Fruit fly (Drosophila melanogaster): ENCODE measurements around the gene Acsf2.
A peak's percentile ranks its signal among the peaks of the same experiment; 100 is the strongest.

Gene Acsf2

dm6 chr2L:5300785-5301616 lies 41.0 kb downstream of the Acsf2 start (continued):
- TF ChIP-seq sc (optimal IDR thresholded peaks at IDR 0.05) (no peak), sc (GFP tag; optimal IDR thresholded peaks at IDR 0.05) (no peak), CG2199 (GFP tag; IDR thresholded peaks at IDR 0.05) (no peak), dan (GFP tag; IDR thresholded peaks at IDR 0.05) (no peak), CG12659 (GFP tag; optimal IDR thresholded peaks at IDR 0.05) (no peak), CG10274 (GFP tag; optimal IDR thresholded peaks at IDR 0.05) (no peak), E2f1 (GFP tag; IDR thresholded peaks at IDR 0.05) (no peak; the same call in 1 of the 2 replicates), CG1832 (GFP tag; optimal IDR thresholded peaks at IDR 0.05) (no peak), Doc3 (GFP tag; IDR thresholded peaks at IDR 0.05; ENCODE audit: partially characterized antibody) (no peak), CG4360 (GFP tag; IDR thresholded peaks at IDR 0.05) (no peak; the same call in 1 of the 2 replicates), CG13624 (GFP tag; optimal IDR thresholded peaks at IDR 0.05) (no peak), vvl (GFP tag; IDR thresholded peaks at IDR 0.05) (no peak), Med (GFP tag) (peak; percentile 68), Poxn (GFP tag; IDR thresholded peaks at IDR 0.05) (no peak), CG18011 (GFP tag; optimal IDR thresholded peaks at IDR 0.05) (no peak), gt (GFP tag; IDR thresholded peaks at IDR 0.05) (no peak), sens (GFP tag) (peak; percentile 41), lab (GFP tag; optimal IDR thresholded peaks at IDR 0.05) (peak; percentile 42), wor (GFP tag; IDR thresholded peaks at IDR 0.05) (no peak), CG8924 (tag; optimal IDR thresholded peaks at IDR 0.05) (no peak), CG3065 (GFP tag; optimal IDR thresholded peaks at IDR 0.05) (no peak), rib (GFP tag; IDR thresholded peaks at IDR 0.05) (peak; percentile 53; the same call in 1 of the 2 replicates)

dm6 chr2L:5300237-5300668 lies 41.8 kb downstream of the Acsf2 start:
- TF ChIP-seq CG33213 (GFP tag; optimal IDR thresholded peaks at IDR 0.05) (no peak), CG7839 (tag; optimal IDR thresholded peaks at IDR 0.05) (no peak), CG4360 (GFP tag; IDR thresholded peaks at IDR 0.05) (peak; percentile 87), psq (GFP tag; optimal IDR thresholded peaks at IDR 0.05) (no peak), CG10979 (tag; optimal IDR thresholded peaks at IDR 0.05) (no peak), run (tag; optimal IDR thresholded peaks at IDR 0.05) (no peak), CG8924 (tag; optimal IDR thresholded peaks at IDR 0.05) (no peak), HLH4C (GFP tag; IDR thresholded peaks at IDR 0.05; ENCODE audit: partially characterized antibody) (no peak), sens-2 (GFP tag; IDR thresholded peaks at IDR 0.05) (peak; percentile 79; the same call in 1 of the 2 replicates), knrl (GFP tag; IDR thresholded peaks at IDR 0.05; ENCODE audit: partially characterized antibody) (no peak), gcm (GFP tag; optimal IDR thresholded peaks at IDR 0.05) (no peak), lmd (GFP tag; IDR thresholded peaks at IDR 0.05) (no peak), CG14441 (GFP tag; IDR thresholded peaks at IDR 0.05) (no peak), Hr78 (GFP tag; optimal IDR thresholded peaks at IDR 0.05) (no peak), CG9932 (GFP tag; IDR thresholded peaks at IDR 0.05) (no peak), wor (GFP tag; IDR thresholded peaks at IDR 0.05) (no peak), pho (GFP tag; optimal IDR thresholded peaks at IDR 0.05) (no peak), inv (GFP tag; IDR thresholded peaks at IDR 0.05; ENCODE audit: partially characterized antibody) (no peak), CG9609 (GFP tag; optimal IDR thresholded peaks at IDR 0.05) (no peak), Vsx1 (GFP tag; optimal IDR thresholded peaks at IDR 0.05) (no peak), Hr3 (GFP tag; optimal IDR thresholded peaks at IDR 0.05) (peak; percentile 27), Lim3 (GFP tag; IDR thresholded peaks at IDR 0.05) (no peak), Eip74EF (GFP tag; optimal IDR thresholded peaks at IDR 0.05) (no peak), CG11456 (GFP tag; IDR thresholded peaks at IDR 0.05) (no peak), phol (tag; optimal IDR thresholded peaks at IDR 0.05) (no peak), HLH54F (GFP tag; optimal IDR thresholded peaks at IDR 0.05) (no peak), CG15696 (tag; optimal IDR thresholded peaks at IDR 0.05) (no peak), CG16863 (GFP tag; optimal IDR thresholded peaks at IDR 0.05) (no peak), CG4282 (GFP tag; optimal IDR thresholded peaks at IDR 0.05) (no peak), Dfd (GFP tag; optimal IDR thresholded peaks at IDR 0.05) (no peak)

Measured in whole organism, embryonic.